Fruit fly (Drosophila melanogaster): ENCODE results near the gene Octbeta1R.

Gene Octbeta1R

DNA sequence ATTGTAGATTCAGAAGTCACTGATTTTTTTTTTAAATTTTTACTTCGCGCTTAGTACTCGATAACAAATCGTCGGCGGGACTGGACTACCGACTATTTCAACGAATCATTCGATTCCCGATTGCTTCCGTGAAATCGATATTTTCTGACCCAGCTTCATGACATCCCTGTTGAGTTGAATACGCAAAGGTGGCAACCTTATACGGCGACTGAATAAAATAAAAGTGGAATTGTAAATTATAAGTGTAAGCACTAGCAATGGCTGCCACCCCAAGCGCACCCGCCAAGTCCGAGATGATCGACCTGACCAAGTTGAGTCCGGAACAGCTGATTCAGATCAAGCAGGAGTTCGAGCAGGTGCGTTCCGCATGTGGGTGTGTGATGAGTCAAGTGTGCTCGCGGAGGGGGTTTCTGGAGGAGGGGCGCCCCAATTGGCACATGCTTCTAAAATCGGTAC lies 9.9 kb upstream of the Octbeta1R start, which contains the start of gene Pfdn5 (continued):
- TF ChIP-seq CG14710 (tag; optimal IDR thresholded peaks at IDR 0.05) (peak; percentile 67), ato (GFP tag; IDR thresholded peaks at IDR 0.05; ENCODE audit: partially characterized antibody) (peak; percentile 91), Sry-β (GFP tag; optimal IDR thresholded peaks at IDR 0.05) (peak; percentile 60), CG15011 (GFP tag; optimal IDR thresholded peaks at IDR 0.05) (no peak), CG10274 (GFP tag; optimal IDR thresholded peaks at IDR 0.05) (no peak), aop (GFP tag; IDR thresholded peaks at IDR 0.05) (no peak), CG30431 (GFP tag; optimal IDR thresholded peaks at IDR 0.05) (no peak), mam (GFP tag; optimal IDR thresholded peaks at IDR 0.05) (no peak), pum (GFP tag; optimal IDR thresholded peaks at IDR 0.05) (no peak), slp2 (GFP tag; optimal IDR thresholded peaks at IDR 0.05) (no peak), lola (GFP tag; optimal IDR thresholded peaks at IDR 0.05) (no peak), NFAT (GFP tag; IDR thresholded peaks at IDR 0.05) (no peak), schlank (tag; optimal IDR thresholded peaks at IDR 0.05) (no peak), rib (GFP tag; IDR thresholded peaks at IDR 0.05) (0 out of 2 replicates have a peak, but pooled peaks have one; percentile 37), CG15696 (tag; optimal IDR thresholded peaks at IDR 0.05) (no peak), amos (GFP tag; IDR thresholded peaks at IDR 0.05; ENCODE audit: partially characterized antibody) (peak; percentile 77), ham (GFP tag; IDR thresholded peaks at IDR 0.05) (no peak), emc (GFP tag; optimal IDR thresholded peaks at IDR 0.05) (no peak), CG11695 (GFP tag; IDR thresholded peaks at IDR 0.05) (no peak), CG7745 (tag; optimal IDR thresholded peaks at IDR 0.05) (no peak), CG30020 (tag; optimal IDR thresholded peaks at IDR 0.05) (no peak), unpg (GFP tag; optimal IDR thresholded peaks at IDR 0.05) (no peak), br (optimal IDR thresholded peaks at IDR 0.05) (no peak), her (GFP tag; optimal IDR thresholded peaks at IDR 0.05) (no peak), trh (GFP tag; optimal IDR thresholded peaks at IDR 0.05) (no peak), tx (GFP tag; optimal IDR thresholded peaks at IDR 0.05) (peak; percentile 12), CG2889 (GFP tag; IDR thresholded peaks at IDR 0.05) (no peak), Antp (GFP tag; optimal IDR thresholded peaks at IDR 0.05) (peak; percentile 1), CrebB (tag; optimal IDR thresholded peaks at IDR 0.05) (no peak), ara (GFP tag; IDR thresholded peaks at IDR 0.05) (no peak), CG12659 (GFP tag; optimal IDR thresholded peaks at IDR 0.05) (peak; percentile 72), B-H1 (GFP tag; IDR thresholded peaks at IDR 0.05) (no peak), Med (GFP tag) (peak; percentile 87), seq (GFP tag; IDR thresholded peaks at IDR 0.05) (no peak), CG8388 (GFP tag; optimal IDR thresholded peaks at IDR 0.05) (no peak), cas (GFP tag; IDR thresholded peaks at IDR 0.05) (no peak), knrl (GFP tag; IDR thresholded peaks at IDR 0.05; ENCODE audit: partially characterized antibody) (peak; percentile 70), BtbVII (GFP tag; optimal IDR thresholded peaks at IDR 0.05) (no peak), tio (GFP tag; optimal IDR thresholded peaks at IDR 0.05) (no peak), psq (GFP tag; optimal IDR thresholded peaks at IDR 0.05) (no peak), CG7357 (GFP tag; IDR thresholded peaks at IDR 0.05) (no peak), CG11560 (tag; IDR thresholded peaks at IDR 0.05) (peak; percentile 99), so (GFP tag; IDR thresholded peaks at IDR 0.05) (no peak), Spps (tag; optimal IDR thresholded peaks at IDR 0.05) (no peak), CG4360 (GFP tag; IDR thresholded peaks at IDR 0.05) (no peak), Blimp-1 (GFP tag; optimal IDR thresholded peaks at IDR 0.05) (no peak), CG10366 (GFP tag; IDR thresholded peaks at IDR 0.05) (no peak), CG1792 (GFP tag; optimal IDR thresholded peaks at IDR 0.05) (no peak), trem (tag; optimal IDR thresholded peaks at IDR 0.05) (peak; percentile 78), vfl (GFP tag; optimal IDR thresholded peaks at IDR 0.05) (no peak), CG18599 (GFP tag; optimal IDR thresholded peaks at IDR 0.05) (no peak), CG12391 (tag; optimal IDR thresholded peaks at IDR 0.05) (no peak)
